Worm (Caenorhabditis elegans) whole organism, L4 larva: ENCODE data around the gene srv-13.

Experiments used
- D1046.2 ChIP-seq: fragments of 200-800 bp; sonication (Bioruptor generic); IDR thresholded peaks from 2 replicates; pipeline ENCODE4 v1.3.6; 2022; ENCODE audit warnings: missing genetic modification characterization, missing compliant biosample characterization
- F10B5.3 ChIP-seq: sonication (generic microtip); optimal IDR thresholded peaks from 2 replicates; lab custom pipeline; 2016; ENCODE audit warnings: mild to moderate bottlenecking, missing genetic modification characterization, missing compliant biosample characterization
- F44E2.7 ChIP-seq: fragments of 200-800 bp; sonication (Bioruptor generic); IDR thresholded peaks from 2 replicates; pipeline ENCODE4 v2.1.2; 2022; ENCODE audit warnings: missing genetic modification characterization, missing compliant biosample characterization
- Y48G9A.11 ChIP-seq: fragments of 200-800 bp; sonication (Bioruptor generic); IDR thresholded peaks from 2 replicates; pipeline ENCODE4 v1.3.6; 2022; ENCODE audit warnings: missing genetic modification reagents, missing genetic modification characterization, missing compliant biosample characterization
- Y5F2A.4 ChIP-seq: fragments of 200-800 bp; sonication (Bioruptor generic); optimal IDR thresholded peaks from 2 replicates; lab custom pipeline; 2018; ENCODE audit warnings: mild to moderate bottlenecking, missing genetic modification characterization, missing compliant biosample characterization
- Y75B8A.6 ChIP-seq: fragments of 200-800 bp; sonication (Bioruptor generic); IDR thresholded peaks from 2 replicates; pipeline ENCODE4 v1.3.6; 2022; ENCODE audit warnings: missing genetic modification reagents, missing genetic modification characterization, missing compliant biosample characterization
- aly-2 ChIP-seq: sonication (generic microtip); optimal IDR thresholded peaks from 2 replicates; lab custom pipeline; 2018; ENCODE audit warnings: missing biosample characterization, missing genetic modification characterization
- ceh-20 ChIP-seq: fragments of 200-800 bp; sonication (Bioruptor generic); IDR thresholded peaks from 2 replicates; pipeline ENCODE4 v1.3.6; 2022; ENCODE audit warnings: missing genetic modification reagents, missing genetic modification characterization, missing compliant biosample characterization
- ceh-82 ChIP-seq: sonication (generic microtip); optimal IDR thresholded peaks from 2 replicates; lab custom pipeline; 2017; ENCODE audit warnings: missing biosample characterization, missing genetic modification characterization
- ces-1 ChIP-seq: fragments of 150-350 bp; sonication (generic microtip); optimal IDR thresholded peaks from 4 replicates; lab custom pipeline; 2014; ENCODE audit warnings: missing biosample characterization, missing genetic modification reagents, missing genetic modification characterization
- daf-12 ChIP-seq: fragments of 150-350 bp; optimal IDR thresholded peaks from 2 replicates; lab custom pipeline; 2014; ENCODE audit warnings: missing biosample characterization, missing genetic modification reagents, missing genetic modification characterization
- daf-16 ChIP-seq, 3 experiments: sonication (generic microtip); optimal IDR thresholded peaks; 2 replicates each; lab custom pipeline; 2016 to 2017; ENCODE audit warnings: missing genetic modification characterization in 3 of 3, missing genetic modification reagents in 3 of 3, mild to moderate bottlenecking in 2 of 3, missing compliant biosample characterization in 2 of 3, missing biosample characterization in 1 of 3, moderate library complexity in 1 of 3
- dmd-6 ChIP-seq: fragments of 200-800 bp; sonication (Bioruptor generic); IDR thresholded peaks from 2 replicates; pipeline ENCODE4 v1.3.6; 2022; ENCODE audit warnings: missing genetic modification reagents, missing genetic modification characterization, missing compliant biosample characterization
- duxl-1 ChIP-seq: sonication (generic microtip); optimal IDR thresholded peaks from 2 replicates; lab custom pipeline; 2016; ENCODE audit warnings: mild to moderate bottlenecking, missing genetic modification characterization, moderate library complexity, missing compliant biosample characterization; ENCODE audit not compliant: poor library complexity
- dve-1 ChIP-seq: sonication (generic microtip); optimal IDR thresholded peaks from 2 replicates; lab custom pipeline; 2017; ENCODE audit warnings: antibody characterized with exemption, mild to moderate bottlenecking, missing genetic modification characterization, missing compliant biosample characterization; ENCODE audit not compliant: insufficient read depth
- egl-27 ChIP-seq: sonication (generic microtip); optimal IDR thresholded peaks from 3 replicates; lab custom pipeline; 2017; ENCODE audit warnings: missing biosample characterization, missing genetic modification reagents, missing genetic modification characterization
- fos-1 ChIP-seq: fragments of 150-350 bp; optimal IDR thresholded peaks from 2 replicates; lab custom pipeline; 2014; ENCODE audit warnings: missing biosample characterization, missing genetic modification characterization
- gei-8 ChIP-seq: fragments of 200-800 bp; sonication (Bioruptor generic); optimal IDR thresholded peaks from 2 replicates; lab custom pipeline; 2018; ENCODE audit warnings: mild to moderate bottlenecking, missing genetic modification characterization, missing compliant biosample characterization
- hlh-11 ChIP-seq: fragments of 200-800 bp; sonication (Bioruptor generic); optimal IDR thresholded peaks from 2 replicates; lab custom pipeline; 2018; ENCODE audit warnings: mild to moderate bottlenecking, missing genetic modification characterization, missing compliant biosample characterization
- lin-1 ChIP-seq: fragments of 200-800 bp; sonication (Bioruptor generic); IDR thresholded peaks from 2 replicates; pipeline ENCODE4 v1.3.6; 2022; ENCODE audit warnings: missing genetic modification reagents, missing genetic modification characterization, missing compliant biosample characterization
- lin-38 ChIP-seq: fragments of 200-800 bp; sonication (Bioruptor generic); IDR thresholded peaks from 2 replicates; pipeline ENCODE4 v1.3.6; 2022; ENCODE audit warnings: missing genetic modification reagents, missing genetic modification characterization, missing compliant biosample characterization
- lsy-2 ChIP-seq, 2 experiments: fragments of 150-350 bp in 1 of 2; sonication (generic microtip) in 1 of 2; optimal IDR thresholded peaks; 2 replicates each; lab custom pipeline; 2014 to 2017; ENCODE audit warnings: missing biosample characterization in 2 of 2, missing genetic modification characterization in 2 of 2
- mdl-1 ChIP-seq, 2 experiments: fragments of 150-350 bp in 1 of 2; sonication (generic microtip) in 1 of 2; optimal IDR thresholded peaks; 2 replicates each; lab custom pipeline; 2014 to 2017; ENCODE audit warnings: missing biosample characterization in 2 of 2, missing genetic modification characterization in 2 of 2
- mdt-29 ChIP-seq: fragments of 200-800 bp; sonication (Bioruptor generic); IDR thresholded peaks from 2 replicates; pipeline ENCODE4 v1.3.6; 2022; ENCODE audit warnings: missing genetic modification reagents, missing genetic modification characterization, missing compliant biosample characterization
- mep-1 ChIP-seq: fragments of 150-350 bp; sonication (generic microtip); optimal IDR thresholded peaks from 3 replicates; lab custom pipeline; 2014; ENCODE audit warnings: missing biosample characterization, missing genetic modification characterization
- mxl-3 ChIP-seq: fragments of 200-800 bp; sonication (Bioruptor generic); optimal IDR thresholded peaks from 2 replicates; lab custom pipeline; 2018; ENCODE audit warnings: mild to moderate bottlenecking, missing genetic modification characterization, missing compliant biosample characterization
- nhr-237 ChIP-seq: sonication (generic microtip); optimal IDR thresholded peaks from 2 replicates; lab custom pipeline; 2017; ENCODE audit warnings: missing biosample characterization, missing genetic modification characterization
- nhr-25 ChIP-seq: sonication (generic microtip); optimal IDR thresholded peaks from 2 replicates; lab custom pipeline; 2017; ENCODE audit warnings: missing genetic modification characterization, mild to moderate bottlenecking, missing compliant biosample characterization, antibody characterized with exemption, moderate library complexity, borderline replicate concordance; ENCODE audit not compliant: insufficient read depth
- nhr-28 ChIP-seq: fragments of 150-350 bp; optimal IDR thresholded peaks from 2 replicates; lab custom pipeline; 2014; ENCODE audit warnings: missing biosample characterization, missing genetic modification characterization
- nhr-42 ChIP-seq: fragments of 200-800 bp; sonication (Bioruptor generic); IDR thresholded peaks from 2 replicates; pipeline ENCODE4 v1.3.6; 2022; ENCODE audit warnings: missing genetic modification characterization, missing compliant biosample characterization
- nhr-76 ChIP-seq: fragments of 150-350 bp; optimal IDR thresholded peaks from 2 replicates; lab custom pipeline; 2014; ENCODE audit warnings: missing biosample characterization, missing genetic modification characterization
- php-3 ChIP-seq: fragments of 200-800 bp; sonication (Bioruptor generic); IDR thresholded peaks from 2 replicates; pipeline ENCODE4 v1.3.6; 2022; ENCODE audit warnings: missing genetic modification reagents, missing genetic modification characterization, missing compliant biosample characterization
- pqm-1 ChIP-seq: sonication (generic microtip); optimal IDR thresholded peaks from 2 replicates; lab custom pipeline; 2017; ENCODE audit warnings: missing biosample characterization, missing genetic modification characterization
- saeg-2 ChIP-seq: fragments of 200-800 bp; sonication (Bioruptor generic); IDR thresholded peaks from 2 replicates; pipeline ENCODE4 v1.3.6; 2022; ENCODE audit warnings: missing genetic modification reagents, missing genetic modification characterization, missing compliant biosample characterization
- snpc-1.2 ChIP-seq: fragments of 200-800 bp; sonication (Bioruptor generic); IDR thresholded peaks from 2 replicates; pipeline ENCODE4 v1.3.6; 2022; ENCODE audit warnings: missing genetic modification reagents, missing genetic modification characterization, missing compliant biosample characterization
- snpc-4 ChIP-seq: fragments of 150-350 bp; optimal IDR thresholded peaks from 2 replicates; lab custom pipeline; 2014; ENCODE audit warnings: missing biosample characterization, missing genetic modification characterization
- tag-97 ChIP-seq: fragments of 200-800 bp; sonication (Bioruptor generic); IDR thresholded peaks from 2 replicates; pipeline ENCODE4 v1.3.6; 2022; ENCODE audit warnings: missing genetic modification characterization, missing compliant biosample characterization
- unc-39 ChIP-seq: sonication (generic microtip); optimal IDR thresholded peaks from 2 replicates; lab custom pipeline; 2017; ENCODE audit warnings: missing biosample characterization, missing genetic modification characterization
- zag-1 ChIP-seq: fragments of 150-350 bp; optimal IDR thresholded peaks from 2 replicates; lab custom pipeline; 2014; ENCODE audit warnings: missing biosample characterization, missing genetic modification characterization
- zfp-2 ChIP-seq: sonication (generic microtip); optimal IDR thresholded peaks from 2 replicates; lab custom pipeline; 2016; ENCODE audit warnings: mild to moderate bottlenecking, missing genetic modification characterization, missing compliant biosample characterization
- zip-11 ChIP-seq: fragments of 200-800 bp; sonication (Bioruptor generic); IDR thresholded peaks from 2 replicates; pipeline ENCODE4 v1.3.6; 2022; ENCODE audit warnings: missing genetic modification characterization, missing compliant biosample characterization

Gene srv-13

DNA sequence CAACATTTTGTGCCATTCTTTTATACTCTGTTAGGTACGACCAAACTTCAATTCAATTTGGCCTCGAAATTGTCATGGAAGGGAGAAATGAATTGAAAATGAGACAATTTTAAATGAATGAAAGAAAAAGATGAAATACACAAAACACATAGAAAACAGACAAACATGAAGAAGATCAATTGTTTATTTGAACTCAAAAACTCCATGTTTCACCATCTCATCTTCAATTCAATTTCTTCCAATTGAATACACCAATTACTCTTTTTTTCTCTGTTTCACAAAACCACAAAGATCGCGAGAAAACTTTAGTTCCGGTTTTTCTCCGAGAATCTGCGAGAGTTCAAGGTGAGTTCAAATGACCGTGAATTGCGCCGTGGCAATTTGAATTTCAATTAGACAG is 22.3 kb downstream of the srv-13 start:
- no peak for TF ChIP-seq mep-1 (tag; lab: Kevin White, UChicago)
- TF ChIP-seq ceh-82 (tag; lab: Kevin White, UChicago): no peak
- no peak for TF ChIP-seq ceh-20 (GFP tag; lab: Robert Waterston, UW)
- no peak for TF ChIP-seq nhr-25 (tag; lab: Kevin White, UChicago)
- no peak for TF ChIP-seq daf-12 (tag; lab: Kevin White, UChicago)
- TF ChIP-seq snpc-4 (tag; lab: Kevin White, UChicago): no peak
- no peak for TF ChIP-seq zip-11 (GFP tag; lab: Robert Waterston, UW)
- no peak for TF ChIP-seq dmd-6
- no peak for TF ChIP-seq duxl-1 (tag; lab: Kevin White, UChicago)
- TF ChIP-seq unc-39 (tag; lab: Kevin White, UChicago): no peak
- TF ChIP-seq Y75B8A.6 (GFP tag; lab: Robert Waterston, UW): no peak
- TF ChIP-seq zag-1: no peak
- TF ChIP-seq ces-1 (GFP tag; lab: Kevin White, UChicago): no peak
- no peak for TF ChIP-seq D1046.2 (GFP tag; lab: Robert Waterston, UW)
- TF ChIP-seq Y5F2A.4 (GFP tag; lab: Kevin White, UChicago): no peak
- no peak for TF ChIP-seq nhr-237 (tag; lab: Kevin White, UChicago)
- TF ChIP-seq Y48G9A.11 (GFP tag; lab: Robert Waterston, UW): no peak

DNA sequence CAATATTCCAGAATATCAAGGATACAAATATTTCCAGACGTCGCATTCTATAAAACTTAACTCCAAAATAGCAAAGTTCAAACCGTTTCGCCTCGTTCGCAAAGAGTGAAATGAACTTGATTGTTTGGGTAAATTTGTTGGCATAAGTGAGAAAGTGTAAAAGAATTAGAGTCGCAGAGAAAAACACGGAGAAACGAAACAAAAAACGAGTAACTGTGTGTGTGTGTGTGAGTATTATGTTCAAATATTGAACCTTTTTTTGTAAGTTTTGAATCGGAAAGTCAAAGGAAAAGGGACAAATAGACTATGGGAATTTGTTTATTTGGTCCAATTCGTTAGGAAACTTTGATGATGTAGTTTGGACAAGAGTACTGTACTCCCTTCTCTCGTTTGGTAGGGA is 26.6 kb downstream of the srv-13 start, which contains the start of gene acp-7:
Gene acp-7 (minus strand): TSS at position 101 of the 400 bp plus-strand sequence.
- TF ChIP-seq mdt-29 (no peak), mdl-1 (tag; optimal IDR thresholded peaks at IDR 0.05; lab: Kevin White, UChicago) (no peak), ces-1 (GFP tag; lab: Kevin White, UChicago) (no peak), nhr-42 (GFP tag; lab: Robert Waterston, UW) (no peak), F10B5.3 (tag; lab: Kevin White, UChicago) (no peak), tag-97 (GFP tag; lab: Robert Waterston, UW) (no peak), saeg-2 (GFP tag; lab: Robert Waterston, UW) (no peak), aly-2 (tag; lab: Kevin White, UChicago) (no peak), fos-1 (tag; lab: Kevin White, UChicago) (no peak), lin-38 (GFP tag; lab: Robert Waterston, UW) (no peak), ceh-82 (tag; lab: Kevin White, UChicago) (no peak)

DNA sequence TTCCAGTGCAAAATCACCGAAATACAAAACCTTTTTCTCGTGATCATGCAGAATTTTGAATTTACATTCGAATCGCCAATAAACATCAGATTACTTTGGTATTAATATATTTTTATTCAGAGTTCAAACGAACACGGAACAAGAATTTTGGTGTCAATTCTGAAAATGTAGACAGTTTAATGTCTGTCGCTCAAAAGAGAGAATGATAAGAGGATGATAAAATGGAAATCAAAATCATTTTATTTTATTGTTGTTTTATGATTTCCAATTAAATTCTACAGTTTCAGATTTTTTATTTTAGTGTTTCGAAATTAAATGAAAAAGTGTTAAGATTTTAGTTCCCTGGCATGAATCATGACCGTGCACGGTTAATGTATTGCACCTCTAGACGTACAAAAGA is 27.4 kb downstream of the srv-13 start:
- TF ChIP-seq pqm-1 (peak; percentile 39), daf-16 (GFP tag; optimal IDR thresholded peaks at IDR 0.05; lab: Kevin White, UChicago) (no peak), daf-16 (tag; optimal IDR thresholded peaks at IDR 0.05; lab: Kevin White, UChicago) (peak; percentile 57), egl-27 (tag; lab: Kevin White, UChicago) (no peak), snpc-1.2 (no peak), php-3 (peak; percentile 98), dmd-6 (peak; percentile 68), hlh-11 (tag; lab: Kevin White, UChicago) (peak; percentile 15), dve-1 (tag; lab: Kevin White, UChicago) (peak; percentile 74)

DNA sequence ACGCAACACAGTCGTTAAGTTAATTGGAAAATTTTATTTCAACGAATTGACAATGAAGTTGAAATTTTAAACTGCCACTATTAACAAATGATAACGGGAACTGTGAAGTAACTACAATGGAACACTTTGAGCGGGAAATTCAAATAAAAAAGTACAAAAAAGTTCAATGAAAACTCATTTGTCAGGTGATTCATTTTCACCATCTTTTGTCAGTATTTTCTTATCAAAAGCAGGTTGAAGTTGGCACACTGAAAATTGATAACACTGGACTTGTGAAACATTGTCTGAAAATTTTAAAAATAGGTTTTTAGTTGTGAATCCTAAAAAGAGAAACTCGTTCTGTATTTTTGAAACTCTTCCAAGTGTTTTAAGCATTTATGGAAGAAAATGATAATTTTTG is 28.5 kb downstream of the srv-13 start:
- TF ChIP-seq gei-8: no peak
- TF ChIP-seq mxl-3: no peak
- peak; percentile 77 for TF ChIP-seq pqm-1
- peak; percentile 48; the same call in 1 of the 2 replicates for TF ChIP-seq php-3
- TF ChIP-seq dmd-6: peak; percentile 20; the same call in 1 of the 2 replicates
- TF ChIP-seq nhr-28 (tag; lab: Kevin White, UChicago): peak; percentile 6
- TF ChIP-seq lin-1 (GFP tag; lab: Robert Waterston, UW): no peak
- TF ChIP-seq nhr-76 (tag; lab: Kevin White, UChicago): no peak
- no peak for TF ChIP-seq daf-16 (GFP tag; optimal IDR thresholded peaks at IDR 0.05; lab: Kevin White, UChicago)
- TF ChIP-seq daf-16 (tag; optimal IDR thresholded peaks at IDR 0.05; lab: Kevin White, UChicago): peak; percentile 53
- peak; percentile 47 for TF ChIP-seq hlh-11 (tag; lab: Kevin White, UChicago)
- TF ChIP-seq dve-1 (tag; lab: Kevin White, UChicago): peak; percentile 65
- TF ChIP-seq F44E2.7 (GFP tag; lab: Robert Waterston, UW): no peak
- TF ChIP-seq lsy-2 (tag; optimal IDR thresholded peaks at IDR 0.05; lab: Kevin White, UChicago): no peak
- no peak for TF ChIP-seq zfp-2
